Fruit fly (Drosophila melanogaster) whole organism, adult: ENCODE data around the gene betaCOP.

Source experiments
- CG11617 ChIP-seq: fragments of 200-800 bp; sonication (Bioruptor generic); optimal IDR thresholded peaks from 2 replicates; lab custom pipeline; 2017; ENCODE audit warnings: mild to moderate bottlenecking, missing biosample characterization, missing genetic modification reagents, missing genetic modification characterization
- CG14711 ChIP-seq: fragments of 200-800 bp; sonication (Bioruptor generic); optimal IDR thresholded peaks from 2 replicates; lab custom pipeline; 2018; ENCODE audit warnings: missing biosample characterization, mild to moderate bottlenecking, missing genetic modification characterization, moderate library complexity
- CG1620 ChIP-seq: fragments of 200-800 bp; sonication (Bioruptor generic); optimal IDR thresholded peaks from 2 replicates; lab custom pipeline; 2016; ENCODE audit warnings: missing biosample characterization, missing genetic modification characterization
- CG33017 ChIP-seq: fragments of 200-800 bp; sonication (Bioruptor generic); optimal IDR thresholded peaks from 2 replicates; lab custom pipeline; 2018; ENCODE audit warnings: missing biosample characterization, mild to moderate bottlenecking, missing genetic modification characterization, moderate library complexity
- CG7045 ChIP-seq: fragments of 200-800 bp; sonication (Bioruptor generic); optimal IDR thresholded peaks from 2 replicates; lab custom pipeline; 2017; ENCODE audit warnings: missing biosample characterization, mild to moderate bottlenecking, missing genetic modification characterization
- Clk ChIP-seq: fragments of 200-800 bp; sonication (Bioruptor generic); optimal IDR thresholded peaks from 2 replicates; lab custom pipeline; 2017; ENCODE audit warnings: missing biosample characterization, missing genetic modification characterization
- Crg-1 ChIP-seq: fragments of 200-800 bp; sonication (Bioruptor generic); optimal IDR thresholded peaks from 2 replicates; lab custom pipeline; 2016; ENCODE audit warnings: missing biosample characterization, missing genetic modification characterization
- Mnt ChIP-seq: fragments of 200-800 bp; sonication (Bioruptor generic); optimal IDR thresholded peaks from 2 replicates; lab custom pipeline; 2016; ENCODE audit warnings: missing biosample characterization, mild to moderate bottlenecking, missing genetic modification characterization
- bab1 ChIP-seq: fragments of 200-800 bp; sonication (Bioruptor generic); optimal IDR thresholded peaks from 3 replicates; lab custom pipeline; 2019; ENCODE audit warnings: missing biosample characterization, mild to moderate bottlenecking, missing genetic modification characterization, moderate library complexity
- cic ChIP-seq: fragments of 200-800 bp; sonication (Bioruptor generic); optimal IDR thresholded peaks from 2 replicates; lab custom pipeline; 2017; ENCODE audit warnings: missing biosample characterization, mild to moderate bottlenecking, missing genetic modification characterization, moderate library complexity
- cnc ChIP-seq, 2 experiments: fragments of >200 bp; optimal IDR thresholded peaks; 2 replicates each; lab custom pipeline; 2017
- kay ChIP-seq: fragments of 200-800 bp; sonication (Bioruptor generic); peaks from one replicate; lab custom pipeline; 2016; ENCODE audit warnings: missing biosample characterization, missing genetic modification characterization, borderline replicate concordance
- toe ChIP-seq: fragments of 200-800 bp; sonication (Bioruptor generic); optimal IDR thresholded peaks from 2 replicates; lab custom pipeline; 2016; ENCODE audit warnings: missing biosample characterization, missing genetic modification characterization

dm6 chrX:18395157-18395556 is 10.1 kb upstream of the betaCOP start:
- TF ChIP-seq kay (no peak), CG7045 (GFP tag; lab: Kevin White, UChicago) (no peak), CG1620 (GFP tag; lab: Kevin White, UChicago) (no peak), CG14711 (no peak), Crg-1 (GFP tag; lab: Kevin White, UChicago) (no peak), Mnt (peak; percentile 44), toe (GFP tag; lab: Kevin White, UChicago) (no peak), Clk (GFP tag; lab: Kevin White, UChicago) (no peak), CG33017 (tag; lab: Kevin White, UChicago) (no peak), cic (GFP tag; lab: Kevin White, UChicago) (peak; percentile 73), cnc (optimal IDR thresholded peaks at IDR 0.05; lab: Kevin White, UChicago) (no peak), CG11617 (no peak), bab1 (GFP tag; lab: Kevin White, UChicago) (no peak)
